Fruit fly (Drosophila melanogaster): Measurements from ENCODE around the gene Tango14.
A peak's percentile ranks its signal among the peaks of the same experiment; 100 is the strongest.

Gene Tango14

dm6 chr2L:1158519-1159319, at the start of gene Tango14:
TSS of gene Tango14 (plus strand) at chr2L:1158661.
- TF ChIP-seq h (GFP tag; optimal IDR thresholded peaks at IDR 0.05) (no peak), GATAd (GFP tag; optimal IDR thresholded peaks at IDR 0.05) (no peak), Hr83 (GFP tag; optimal IDR thresholded peaks at IDR 0.05; ENCODE audit: poor library complexity, severe bottlenecking) (no peak), foxo (GFP tag; optimal IDR thresholded peaks at IDR 0.05) (no peak), tai (GFP tag; optimal IDR thresholded peaks at IDR 0.05) (no peak), ey (GFP tag; optimal IDR thresholded peaks at IDR 0.05) (no peak), lola (GFP tag; optimal IDR thresholded peaks at IDR 0.05) (no peak), usp (GFP tag; optimal IDR thresholded peaks at IDR 0.05) (no peak), CG9705 (GFP tag; optimal IDR thresholded peaks at IDR 0.05) (no peak), dsf (GFP tag; optimal IDR thresholded peaks at IDR 0.05; ENCODE audit: borderline replicate concordance) (no peak), psq (GFP tag; optimal IDR thresholded peaks at IDR 0.05) (no peak), dmrt93B (GFP tag; optimal IDR thresholded peaks at IDR 0.05) (no peak), Vsx2 (GFP tag; optimal IDR thresholded peaks at IDR 0.05; ENCODE audit: partially characterized antibody) (no peak), Mio (GFP tag; optimal IDR thresholded peaks at IDR 0.05) (no peak), br (GFP tag; optimal IDR thresholded peaks at IDR 0.05) (no peak), sage (GFP tag; optimal IDR thresholded peaks at IDR 0.05) (no peak), sv (GFP tag; optimal IDR thresholded peaks at IDR 0.05) (no peak), Myc (optimal IDR thresholded peaks at IDR 0.05) (no peak), jim (GFP tag; optimal IDR thresholded peaks at IDR 0.05) (no peak)

dm6 chr2L:1112641-1113040, 45.8 kb upstream of the Tango14 start, which contains the start of gene CG14340:
TSS of gene CG14340 (plus strand) at chr2L:1112941.
- TF ChIP-seq CrebA (GFP tag; optimal IDR thresholded peaks at IDR 0.05; ENCODE audit: borderline replicate concordance) (no peak), foxo (GFP tag; optimal IDR thresholded peaks at IDR 0.05) (no peak)

- TF ChIP-seq Rel (GFP tag; optimal IDR thresholded peaks at IDR 0.05) = no peak
- peak; percentile 84 for TF ChIP-seq Rel (tag; optimal IDR thresholded peaks at IDR 0.05)
- no peak for TF ChIP-seq HLH106 (tag; optimal IDR thresholded peaks at IDR 0.05)
Measured at dm6 chr2L:1114230-1114629, 44.2 kb upstream of the Tango14 start.

dm6 chr2L:1116661-1117322, 41.7 kb upstream of the Tango14 start:
- TF ChIP-seq Hnf4 (GFP tag; optimal IDR thresholded peaks at IDR 0.05) (peak; percentile 76), h (GFP tag; optimal IDR thresholded peaks at IDR 0.05) (peak; percentile 67), foxo (GFP tag; optimal IDR thresholded peaks at IDR 0.05) (peak in 1 of 2 experiments; percentile 2), br (GFP tag; optimal IDR thresholded peaks at IDR 0.05) (peak; percentile 19), Rel (GFP tag; optimal IDR thresholded peaks at IDR 0.05) (peak; percentile 58), Rel (tag; optimal IDR thresholded peaks at IDR 0.05) (peak; percentile 74), Jra (GFP tag; optimal IDR thresholded peaks at IDR 0.05) (peak; percentile 48), tai (GFP tag; optimal IDR thresholded peaks at IDR 0.05) (no peak), fru (GFP tag; optimal IDR thresholded peaks at IDR 0.05) (peak; percentile 24), CrebA (GFP tag; optimal IDR thresholded peaks at IDR 0.05; ENCODE audit: borderline replicate concordance) (no peak)

dm6 chr2L:1118149-1118548, 40.3 kb upstream of the Tango14 start:
- TF ChIP-seq br (GFP tag; optimal IDR thresholded peaks at IDR 0.05) (peak; percentile 0), Abd-B (GFP tag; optimal IDR thresholded peaks at IDR 0.05) (no peak), OdsH (GFP tag; optimal IDR thresholded peaks at IDR 0.05) (no peak), rgr (GFP tag; optimal IDR thresholded peaks at IDR 0.05) (no peak), Dif (GFP tag; optimal IDR thresholded peaks at IDR 0.05; ENCODE audit: partially characterized antibody) (peak; percentile 6), h (GFP tag; optimal IDR thresholded peaks at IDR 0.05) (no peak), GATAd (GFP tag; optimal IDR thresholded peaks at IDR 0.05) (no peak), Hnf4 (GFP tag; optimal IDR thresholded peaks at IDR 0.05) (no peak)

Data from whole organism, wandering third instar larva.